Fruit fly (Drosophila melanogaster) whole organism, embryonic: ENCODE measurements around the gene Smug.

ENCODE experiments used
- Aef1 ChIP-seq: fragments of 200-800 bp; sonication (Bioruptor generic); IDR thresholded peaks from 3 replicates; pipeline ENCODE4 v1.3.6; 2022; ENCODE audit warnings: missing biosample characterization, missing genetic modification characterization
- Atf3 ChIP-seq: fragments of 200-800 bp; sonication (Bioruptor generic); optimal IDR thresholded peaks from 3 replicates; lab custom pipeline; 2016; ENCODE audit warnings: missing biosample characterization, missing genetic modification characterization
- Bgb ChIP-seq: fragments of 200-800 bp; sonication (Bioruptor generic); IDR thresholded peaks from 2 replicates; pipeline ENCODE4 v1.3.6; 2022; ENCODE audit warnings: missing biosample characterization, missing genetic modification characterization; ENCODE audit not compliant: partially characterized antibody
- CG1024 ChIP-seq: fragments of 200-800 bp; sonication (Bioruptor generic); IDR thresholded peaks from 2 replicates; pipeline ENCODE4 v1.3.6; 2022; ENCODE audit warnings: missing biosample characterization, missing genetic modification characterization
- CG10959 ChIP-seq: fragments of 200-800 bp; sonication (Bioruptor generic); IDR thresholded peaks from 2 replicates; pipeline ENCODE4 v1.3.6; 2022; ENCODE audit warnings: missing biosample characterization, missing genetic modification characterization
- CG11398 ChIP-seq: fragments of 200-800 bp; sonication (Bioruptor generic); optimal IDR thresholded peaks from 2 replicates; lab custom pipeline; 2016; ENCODE audit warnings: missing biosample characterization, missing genetic modification characterization
- CG12219 ChIP-seq: fragments of 200-800 bp; sonication (Bioruptor generic); optimal IDR thresholded peaks from 3 replicates; lab custom pipeline; 2018; ENCODE audit warnings: missing biosample characterization, mild to moderate bottlenecking, missing genetic modification characterization
- CG18476 ChIP-seq: fragments of 200-800 bp; sonication (Bioruptor generic); optimal IDR thresholded peaks from 2 replicates; lab custom pipeline; 2016; ENCODE audit warnings: missing biosample characterization, mild to moderate bottlenecking, missing genetic modification characterization
- CG3065 ChIP-seq: fragments of 200-800 bp; sonication (Bioruptor generic); optimal IDR thresholded peaks from 2 replicates; lab custom pipeline; 2016; ENCODE audit warnings: missing biosample characterization, missing genetic modification characterization
- CG33213 ChIP-seq: fragments of 200-800 bp; sonication (Bioruptor generic); optimal IDR thresholded peaks from 3 replicates; lab custom pipeline; 2016; ENCODE audit warnings: missing biosample characterization, missing genetic modification characterization
- CG3995 ChIP-seq: fragments of 200-800 bp; sonication (Bioruptor generic); optimal IDR thresholded peaks from 3 replicates; lab custom pipeline; 2016; ENCODE audit warnings: missing biosample characterization, missing genetic modification characterization
- CG43689 ChIP-seq: fragments of 200-800 bp; sonication (Bioruptor generic); IDR thresholded peaks from 2 replicates; pipeline ENCODE4 v1.3.6; 2022; ENCODE audit warnings: missing biosample characterization, missing genetic modification characterization
- CG7786 ChIP-seq: fragments of 200-800 bp; sonication (Bioruptor generic); optimal IDR thresholded peaks from 2 replicates; lab custom pipeline; 2016; ENCODE audit warnings: missing biosample characterization, missing genetic modification characterization
- CG7963 ChIP-seq: fragments of 200-800 bp; sonication (Bioruptor generic); IDR thresholded peaks from 3 replicates; pipeline ENCODE4 v1.3.6; 2022; ENCODE audit warnings: missing biosample characterization, missing genetic modification characterization; ENCODE audit not compliant: partially characterized antibody
- CTCF ChIP-seq: fragments of 200-800 bp; sonication (Bioruptor generic); optimal IDR thresholded peaks from 2 replicates; lab custom pipeline; 2017; ENCODE audit warnings: missing biosample characterization, mild to moderate bottlenecking, missing genetic modification characterization, moderate library complexity
- Drgx ChIP-seq: fragments of 200-800 bp; sonication (Bioruptor generic); IDR thresholded peaks from 2 replicates; pipeline ENCODE4 v1.3.6; 2022; ENCODE audit warnings: missing biosample characterization, missing genetic modification characterization
- Ets65A ChIP-seq: fragments of 200-800 bp; sonication (Bioruptor generic); peaks from one replicate; lab custom pipeline; 2016; ENCODE audit warnings: missing biosample characterization, missing genetic modification characterization
- Lim3 ChIP-seq: fragments of 200-800 bp; sonication (Bioruptor generic); IDR thresholded peaks from 2 replicates; pipeline ENCODE4 v1.3.6; 2022; ENCODE audit warnings: missing biosample characterization, missing genetic modification characterization
- NC2α ChIP-seq: fragments of 200-800 bp; sonication (Bioruptor generic); optimal IDR thresholded peaks from 2 replicates; lab custom pipeline; 2016; ENCODE audit warnings: missing biosample characterization, missing genetic modification characterization
- Neu2 ChIP-seq: fragments of 200-800 bp; sonication (Bioruptor generic); optimal IDR thresholded peaks from 3 replicates; lab custom pipeline; 2016; ENCODE audit warnings: missing biosample characterization, missing genetic modification characterization, borderline replicate concordance
- Opbp ChIP-seq: fragments of 200-800 bp; sonication (Bioruptor generic); IDR thresholded peaks from 3 replicates; pipeline ENCODE4 v1.3.6; 2022; ENCODE audit warnings: missing biosample characterization, missing genetic modification characterization; ENCODE audit not compliant: partially characterized antibody
- Sox102F ChIP-seq: fragments of 200-800 bp; sonication (Bioruptor generic); optimal IDR thresholded peaks from 2 replicates; lab custom pipeline; 2018; ENCODE audit warnings: missing biosample characterization, mild to moderate bottlenecking, missing genetic modification characterization, moderate library complexity
- ab ChIP-seq: fragments of 200-800 bp; sonication (Bioruptor generic); optimal IDR thresholded peaks from 2 replicates; lab custom pipeline; 2016; ENCODE audit warnings: missing biosample characterization, missing genetic modification characterization
- bab2 ChIP-seq: fragments of 200-800 bp; sonication (Bioruptor generic); optimal IDR thresholded peaks from 2 replicates; lab custom pipeline; 2016; ENCODE audit warnings: missing biosample characterization, missing genetic modification characterization
- bowl ChIP-seq: fragments of 200-800 bp; sonication (Bioruptor generic); IDR thresholded peaks from 2 replicates; pipeline ENCODE4 v1.3.6; 2022; ENCODE audit warnings: missing biosample characterization, missing genetic modification characterization
- chif ChIP-seq, 2 experiments: fragments of 200-800 bp; sonication (Bioruptor generic); optimal IDR thresholded peaks; 3 replicates each; lab custom pipeline; 2016; ENCODE audit warnings: missing biosample characterization in 2 of 2, missing genetic modification characterization in 2 of 2
- chn ChIP-seq: fragments of 200-800 bp; sonication (Bioruptor generic); optimal IDR thresholded peaks from 2 replicates; lab custom pipeline; 2016; ENCODE audit warnings: missing biosample characterization, missing genetic modification characterization
- dpn ChIP-seq, 2 experiments: fragments of 200-800 bp; sonication (Bioruptor generic); optimal IDR thresholded peaks; 3 replicates each; lab custom pipeline; 2016; ENCODE audit warnings: missing biosample characterization in 2 of 2, missing genetic modification characterization in 2 of 2
- fd96Cb ChIP-seq: fragments of 200-800 bp; sonication (Bioruptor generic); optimal IDR thresholded peaks from 2 replicates; lab custom pipeline; 2018; ENCODE audit warnings: missing biosample characterization, mild to moderate bottlenecking, missing genetic modification characterization, moderate library complexity
- kni ChIP-seq: fragments of 200-800 bp; sonication (Bioruptor generic); optimal IDR thresholded peaks from 3 replicates; lab custom pipeline; 2017; ENCODE audit warnings: mild to moderate bottlenecking, missing biosample characterization, missing genetic modification reagents, missing genetic modification characterization
- mirr ChIP-seq: fragments of 200-800 bp; sonication (Bioruptor generic); optimal IDR thresholded peaks from 3 replicates; lab custom pipeline; 2018; ENCODE audit warnings: missing biosample characterization, mild to moderate bottlenecking, missing genetic modification characterization
- otp ChIP-seq: fragments of 200-800 bp; sonication (Bioruptor generic); IDR thresholded peaks from 3 replicates; pipeline ENCODE4, ENCODE4 v1.3.6; 2022; ENCODE audit warnings: missing biosample characterization, missing genetic modification characterization
- pita ChIP-seq: fragments of 200-800 bp; sonication (Bioruptor generic); optimal IDR thresholded peaks from 2 replicates; lab custom pipeline; 2017; ENCODE audit warnings: missing biosample characterization, mild to moderate bottlenecking, missing genetic modification characterization
- prd ChIP-seq, 3 experiments: fragments of >200 bp in 2 of 3; fragments of 200-800 bp in 1 of 3; sonication (Bioruptor generic) in 1 of 3; optimal IDR thresholded peaks in 2 of 3; IDR thresholded peaks in 1 of 3; 2 replicates in 2 of 3; 3 replicates in 1 of 3; pipeline versions ENCODE4 v1.3.6 to Lab custom; 2017 to 2022; ENCODE audit warnings: missing biosample characterization in 1 of 3, missing genetic modification characterization in 1 of 3
- pzg ChIP-seq: fragments of 200-800 bp; sonication (Bioruptor generic); optimal IDR thresholded peaks from 3 replicates; lab custom pipeline; 2018; ENCODE audit warnings: missing biosample characterization, mild to moderate bottlenecking, missing genetic modification characterization, moderate library complexity
- sr ChIP-seq: fragments of 200-800 bp; sonication (Bioruptor generic); IDR thresholded peaks from 3 replicates; pipeline ENCODE4 v1.3.6; 2022; ENCODE audit warnings: missing biosample characterization, missing genetic modification characterization
- stwl ChIP-seq: fragments of 200-800 bp; sonication (Bioruptor generic); optimal IDR thresholded peaks from 3 replicates; lab custom pipeline; 2018; ENCODE audit warnings: missing biosample characterization, mild to moderate bottlenecking, missing genetic modification characterization, moderate library complexity
- tio ChIP-seq: fragments of 200-800 bp; sonication (Bioruptor generic); optimal IDR thresholded peaks from 2 replicates; lab custom pipeline; 2017; ENCODE audit warnings: missing biosample characterization, missing genetic modification characterization, inconsistent platforms
- tx ChIP-seq: fragments of 200-800 bp; sonication (Bioruptor generic); optimal IDR thresholded peaks from 2 replicates; lab custom pipeline; 2016; ENCODE audit warnings: missing biosample characterization, missing genetic modification characterization
- unpg ChIP-seq: fragments of 200-800 bp; sonication (Bioruptor generic); optimal IDR thresholded peaks from 3 replicates; lab custom pipeline; 2018; ENCODE audit warnings: missing biosample characterization, mild to moderate bottlenecking, missing genetic modification characterization, moderate library complexity
- z ChIP-seq: fragments of 200-800 bp; sonication (Bioruptor generic); IDR thresholded peaks from 3 replicates; pipeline ENCODE4 v1.3.6; 2022; ENCODE audit warnings: missing biosample characterization, missing genetic modification characterization
- zfh2 ChIP-seq: fragments of 200-800 bp; sonication (Bioruptor generic); optimal IDR thresholded peaks from 2 replicates; lab custom pipeline; 2016; ENCODE audit warnings: missing biosample characterization, missing genetic modification characterization

Smug gene

DNA sequence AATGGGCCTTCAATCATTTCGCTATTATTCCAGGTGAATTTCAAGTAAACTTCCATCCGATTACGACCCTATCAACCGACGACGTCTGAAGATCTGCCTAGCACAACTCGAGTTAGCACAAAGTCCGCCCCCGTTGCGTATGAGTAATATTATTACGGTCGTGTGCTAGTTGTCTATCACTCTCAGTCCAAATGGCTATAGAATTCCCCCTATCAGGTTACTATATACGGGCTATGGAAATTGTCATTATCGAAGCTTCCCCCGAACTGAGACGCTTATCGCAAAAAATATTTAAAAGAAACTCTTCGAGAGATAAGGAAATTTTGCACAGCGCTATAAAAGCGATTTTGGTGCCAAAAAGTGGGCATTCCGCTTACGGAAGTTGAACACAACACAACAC is 14.6 kb upstream of the Smug start, which contains the start of gene CG5246 (continued):
- no peak for TF ChIP-seq Atf3 (GFP tag; lab: Kevin White, UChicago)
- TF ChIP-seq, all 482 proteins: peak for 4

DNA sequence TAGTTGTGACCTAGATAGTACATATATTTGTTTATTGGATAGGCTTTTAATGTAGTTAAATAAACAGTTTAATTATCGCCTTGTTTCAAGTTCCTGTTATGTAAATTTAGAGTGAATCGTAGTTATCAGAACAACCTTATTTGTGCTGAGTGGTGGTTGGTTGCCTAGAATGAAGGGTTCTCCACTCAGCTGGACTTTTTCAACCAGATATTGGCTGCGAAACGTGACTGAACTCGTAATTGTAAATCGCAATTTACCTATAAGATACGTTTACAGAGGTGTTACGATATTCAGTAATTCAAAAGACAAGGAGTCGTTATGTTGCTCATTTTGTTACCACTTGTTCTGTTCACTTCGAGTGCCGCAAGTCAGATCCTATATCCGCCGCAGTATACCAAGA is 12.8 kb upstream of the Smug start, which contains the start of gene CG5255:
TSS of gene CG5255 (plus strand) at position 301 of the 400 bp plus-strand sequence.
- no peak for TF ChIP-seq CG18476
- TF ChIP-seq Lim3 (GFP tag; lab: Robert Waterston, UW): no peak
- TF ChIP-seq fd96Cb (tag; lab: Kevin White, UChicago): no peak
- TF ChIP-seq chn: no peak
- no peak for TF ChIP-seq CG43689 (GFP tag; lab: Robert Waterston, UW)
- TF ChIP-seq CG7963 (GFP tag; lab: Robert Waterston, UW): no peak
- TF ChIP-seq prd (optimal IDR thresholded peaks at IDR 0.05; lab: Kevin White, UChicago): no peak
- no peak for TF ChIP-seq prd (GFP tag; IDR thresholded peaks at IDR 0.05; lab: Robert Waterston, UW)
- TF ChIP-seq pzg (GFP tag; lab: Kevin White, UChicago): no peak
- TF ChIP-seq Aef1: no peak
- no peak for TF ChIP-seq ab
- no peak for TF ChIP-seq Sox102F (GFP tag; lab: Kevin White, UChicago)
- TF ChIP-seq bab2: no peak
- no peak for TF ChIP-seq Drgx (GFP tag; lab: Robert Waterston, UW)
- TF ChIP-seq otp: no peak
- TF ChIP-seq unpg: no peak
- no peak for TF ChIP-seq CG1024 (GFP tag; lab: Robert Waterston, UW)

DNA sequence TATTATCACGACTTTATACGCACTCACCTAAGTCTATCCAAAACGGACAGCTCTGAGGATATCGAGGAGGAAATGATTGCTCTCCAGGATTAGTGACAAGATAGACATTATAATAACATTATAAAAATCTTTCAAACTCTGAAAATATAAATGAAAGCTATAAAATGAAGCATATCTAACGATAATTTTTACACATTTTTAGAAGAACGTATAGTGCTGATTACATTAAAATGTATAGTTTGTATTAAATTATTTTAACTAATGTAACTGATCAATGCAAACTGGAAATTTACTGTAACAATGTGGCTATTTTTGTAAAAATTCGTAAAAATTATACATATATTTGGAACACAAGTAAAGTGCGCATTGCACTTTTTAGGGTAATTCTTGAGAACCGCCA is 11.7 kb upstream of the Smug start, which contains the start of gene CG5265:
TSS of gene CG5265 (plus strand) at position 301 of the 400 bp plus-strand sequence.
- TF ChIP-seq Neu2 (GFP tag; lab: Kevin White, UChicago) (no peak), CG11398 (no peak), CG3995 (GFP tag; lab: Kevin White, UChicago) (no peak), Ets65A (no peak), kni (no peak), CG7786 (GFP tag; lab: Kevin White, UChicago) (no peak), mirr (GFP tag; lab: Kevin White, UChicago) (no peak), stwl (tag; lab: Kevin White, UChicago) (no peak), dpn (GFP tag; optimal IDR thresholded peaks at IDR 0.05; lab: Kevin White, UChicago) (no peak), CG33213 (no peak), CG12219 (GFP tag; lab: Kevin White, UChicago) (no peak), CG3065 (no peak), Bgb (GFP tag; lab: Robert Waterston, UW) (no peak), bowl (GFP tag; lab: Robert Waterston, UW) (no peak), zfh2 (no peak), NC2α (no peak), pita (GFP tag; lab: Kevin White, UChicago) (no peak), CTCF (GFP tag; lab: Kevin White, UChicago) (no peak), tio (GFP tag; lab: Kevin White, UChicago) (no peak), tx (GFP tag; lab: Kevin White, UChicago) (no peak)
- TF ChIP-seq, all 482 proteins: peak for 0

DNA sequence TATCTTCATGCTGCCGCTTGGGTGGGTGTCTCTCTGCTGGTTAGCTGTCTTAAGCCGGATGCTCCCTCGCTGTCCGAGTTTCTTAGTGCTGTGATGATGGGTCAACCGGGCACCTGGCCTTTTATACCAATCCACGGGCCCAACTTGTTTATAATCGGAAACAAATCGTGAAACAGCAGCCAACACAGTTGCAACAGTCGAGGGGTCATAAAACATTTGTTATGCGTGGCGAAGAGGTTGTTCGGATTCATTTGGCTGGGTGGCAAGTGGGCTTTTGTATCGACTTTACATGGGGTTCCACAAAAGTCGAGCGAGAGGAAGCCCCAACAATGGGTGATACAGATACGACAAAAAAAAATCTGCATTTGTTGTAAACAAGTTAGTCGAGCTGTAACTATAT is 8.1 kb upstream of the Smug start, which contains the start of gene TwdlW:
TSS of gene TwdlW (minus strand) at position 101 of the 400 bp plus-strand sequence.
- no peak for TF ChIP-seq z (GFP tag; lab: Robert Waterston, UW)
- TF ChIP-seq chif (GFP tag; optimal IDR thresholded peaks at IDR 0.05; lab: Kevin White, UChicago): no peak
- TF ChIP-seq bowl (GFP tag; lab: Robert Waterston, UW): 0 out of 2 replicates have a peak, but pooled peaks have one; percentile 8
- no peak for TF ChIP-seq Opbp (GFP tag; lab: Robert Waterston, UW)
- 0 out of 3 replicates have a peak, but pooled peaks have one; percentile 29 for TF ChIP-seq sr (GFP tag; lab: Robert Waterston, UW)
- no peak for TF ChIP-seq CG10959
- TF ChIP-seq, all 482 proteins: peak for 2
